Fruit fly (Drosophila melanogaster): ENCODE measurements around the gene CG1368.

Gene CG1368

dm6 chrX:14221182-14221581 is 46.6 kb downstream of the CG1368 start:
- TF ChIP-seq CG32264 (GFP tag; optimal IDR thresholded peaks at IDR 0.05) = no peak
- no peak for TF ChIP-seq Myc (optimal IDR thresholded peaks at IDR 0.05)
- TF ChIP-seq usp (GFP tag; optimal IDR thresholded peaks at IDR 0.05) = no peak
- TF ChIP-seq tai (GFP tag; optimal IDR thresholded peaks at IDR 0.05) = no peak
- no peak for TF ChIP-seq Hr83 (GFP tag; optimal IDR thresholded peaks at IDR 0.05; ENCODE audit: poor library complexity, severe bottlenecking)

- TF ChIP-seq Hr78 (GFP tag; optimal IDR thresholded peaks at IDR 0.05) (no peak), CrebA (GFP tag; optimal IDR thresholded peaks at IDR 0.05; ENCODE audit: borderline replicate concordance) (no peak), Abd-B (GFP tag; optimal IDR thresholded peaks at IDR 0.05) (no peak), usp (GFP tag; optimal IDR thresholded peaks at IDR 0.05) (no peak), jim (GFP tag; optimal IDR thresholded peaks at IDR 0.05) (no peak), CG9705 (GFP tag; optimal IDR thresholded peaks at IDR 0.05) (no peak), N (GFP tag; optimal IDR thresholded peaks at IDR 0.05) (no peak), brk (GFP tag; optimal IDR thresholded peaks at IDR 0.05) (no peak), foxo (GFP tag; optimal IDR thresholded peaks at IDR 0.05) (no peak), sv (GFP tag; optimal IDR thresholded peaks at IDR 0.05) (no peak), GATAd (GFP tag; optimal IDR thresholded peaks at IDR 0.05) (no peak), Myc (optimal IDR thresholded peaks at IDR 0.05) (no peak), Dif (GFP tag; optimal IDR thresholded peaks at IDR 0.05; ENCODE audit: partially characterized antibody) (no peak), dmrt93B (GFP tag; optimal IDR thresholded peaks at IDR 0.05) (no peak), Rel (GFP tag; optimal IDR thresholded peaks at IDR 0.05) (no peak), Rel (tag; optimal IDR thresholded peaks at IDR 0.05) (no peak), Vsx2 (GFP tag; optimal IDR thresholded peaks at IDR 0.05; ENCODE audit: partially characterized antibody) (no peak), woc (GFP tag; optimal IDR thresholded peaks at IDR 0.05) (no peak), dsf (GFP tag; optimal IDR thresholded peaks at IDR 0.05; ENCODE audit: borderline replicate concordance) (no peak), rgr (GFP tag; optimal IDR thresholded peaks at IDR 0.05) (no peak)
These were observed 47.4 kb downstream of the CG1368 start for dm6 chrX:14221995-14222394.

Data from whole organism, wandering third instar larva.